Fruit fly (Drosophila melanogaster) whole organism, prepupa: ENCODE measurements around the gene RapGAP1.

Experiments
- Blimp-1 ChIP-seq: fragments of 200-800 bp; sonication (Bioruptor generic); optimal IDR thresholded peaks from 3 replicates; lab custom pipeline; 2017; ENCODE audit warnings: missing biosample characterization, missing genetic modification characterization, mild to moderate bottlenecking, moderate library complexity, missing genetic modification reagents
- CG10669 ChIP-seq: fragments of 200-800 bp; sonication (Bioruptor generic); optimal IDR thresholded peaks from 3 replicates; lab custom pipeline; 2018; ENCODE audit warnings: missing biosample characterization, mild to moderate bottlenecking, missing genetic modification characterization, moderate library complexity
- CG11294 ChIP-seq: fragments of 200-800 bp; sonication (Bioruptor generic); IDR thresholded peaks from 2 replicates; pipeline ENCODE4 v1.3.6; 2022; ENCODE audit warnings: missing biosample characterization, missing genetic modification characterization
- CG11762 ChIP-seq: fragments of 200-800 bp; sonication (Bioruptor generic); optimal IDR thresholded peaks from 3 replicates; lab custom pipeline; 2016; ENCODE audit warnings: missing biosample characterization, missing genetic modification characterization; ENCODE audit not compliant: insufficient read depth
- CG11902 ChIP-seq: fragments of 200-800 bp; sonication (Bioruptor generic); optimal IDR thresholded peaks from 3 replicates; lab custom pipeline; 2016; ENCODE audit warnings: missing biosample characterization, missing genetic modification characterization
- CG1621 ChIP-seq: fragments of 200-800 bp; sonication (Bioruptor generic); optimal IDR thresholded peaks from 3 replicates; lab custom pipeline; 2018; ENCODE audit warnings: missing biosample characterization, mild to moderate bottlenecking, missing genetic modification characterization
- CG16779 ChIP-seq: fragments of 200-800 bp; sonication (Bioruptor generic); optimal IDR thresholded peaks from 3 replicates; lab custom pipeline; 2017; ENCODE audit warnings: missing biosample characterization, mild to moderate bottlenecking, missing genetic modification characterization
- CG3032 ChIP-seq: fragments of 200-800 bp; optimal IDR thresholded peaks from 2 replicates; lab custom pipeline; 2019; ENCODE audit warnings: missing biosample characterization, mild to moderate bottlenecking, missing genetic modification characterization, moderate library complexity
- CG31627 ChIP-seq: fragments of 200-800 bp; sonication (Bioruptor generic); optimal IDR thresholded peaks from 3 replicates; lab custom pipeline; 2016; ENCODE audit warnings: missing biosample characterization, missing genetic modification characterization
- CG32006 ChIP-seq: fragments of 200-800 bp; sonication (Bioruptor generic); optimal IDR thresholded peaks from 3 replicates; lab custom pipeline; 2017; ENCODE audit warnings: missing biosample characterization, mild to moderate bottlenecking, missing genetic modification characterization
- CG3919 ChIP-seq: fragments of 200-800 bp; sonication (Bioruptor generic); optimal IDR thresholded peaks from 3 replicates; lab custom pipeline; 2016; ENCODE audit warnings: missing biosample characterization, missing genetic modification characterization
- CG4318 ChIP-seq: fragments of 200-800 bp; sonication (Bioruptor generic); optimal IDR thresholded peaks from 3 replicates; lab custom pipeline; 2017; ENCODE audit warnings: missing biosample characterization, mild to moderate bottlenecking, missing genetic modification characterization
- CG6792 ChIP-seq: fragments of 200-800 bp; sonication (Bioruptor generic); optimal IDR thresholded peaks from 3 replicates; lab custom pipeline; 2016; ENCODE audit warnings: missing biosample characterization, missing genetic modification characterization
- CG6808 ChIP-seq: fragments of 200-800 bp; sonication (Bioruptor generic); optimal IDR thresholded peaks from 3 replicates; lab custom pipeline; 2017; ENCODE audit warnings: missing biosample characterization, missing genetic modification characterization, mild to moderate bottlenecking, moderate library complexity, missing genetic modification reagents
- CG6854 ChIP-seq: fragments of 200-800 bp; sonication (Bioruptor generic); optimal IDR thresholded peaks from 2 replicates; lab custom pipeline; 2017; ENCODE audit warnings: missing biosample characterization, mild to moderate bottlenecking, missing genetic modification characterization
- CG7368 ChIP-seq: fragments of 200-800 bp; sonication (Bioruptor generic); optimal IDR thresholded peaks from 3 replicates; lab custom pipeline; 2016; ENCODE audit warnings: missing biosample characterization, missing genetic modification characterization
- CG8119 ChIP-seq: fragments of 200-800 bp; sonication (Bioruptor generic); IDR thresholded peaks from 3 replicates; pipeline ENCODE4 v1.3.6; 2022; ENCODE audit warnings: missing biosample characterization, missing genetic modification characterization
- CG8319 ChIP-seq: fragments of 200-800 bp; sonication (Bioruptor generic); optimal IDR thresholded peaks from 3 replicates; lab custom pipeline; 2016; ENCODE audit warnings: missing biosample characterization, missing genetic modification characterization
- CG8632 ChIP-seq: fragments of 200-800 bp; sonication (Bioruptor generic); optimal IDR thresholded peaks from 3 replicates; lab custom pipeline; 2016; ENCODE audit warnings: missing biosample characterization, missing genetic modification characterization
- CG9139 ChIP-seq: fragments of 200-800 bp; sonication (Bioruptor generic); optimal IDR thresholded peaks from 3 replicates; lab custom pipeline; 2017; ENCODE audit warnings: missing biosample characterization, mild to moderate bottlenecking, missing genetic modification characterization
- Eip75B ChIP-seq: fragments of 200-800 bp; sonication (Bioruptor generic); optimal IDR thresholded peaks from 3 replicates; lab custom pipeline; 2016; ENCODE audit warnings: missing biosample characterization, missing genetic modification characterization
- Eip78C ChIP-seq: fragments of 200-800 bp; sonication (Bioruptor generic); peaks from one replicate; lab custom pipeline; 2016; ENCODE audit warnings: missing biosample characterization, missing genetic modification characterization
- Eip93F ChIP-seq: fragments of 200-800 bp; sonication (Bioruptor generic); optimal IDR thresholded peaks from 2 replicates; lab custom pipeline; 2016; ENCODE audit warnings: missing biosample characterization, mild to moderate bottlenecking, missing genetic modification characterization
- Ets96B ChIP-seq: fragments of 200-800 bp; optimal IDR thresholded peaks from 2 replicates; lab custom pipeline; 2019; ENCODE audit warnings: missing biosample characterization, mild to moderate bottlenecking, missing genetic modification characterization, moderate library complexity
- Gug ChIP-seq: fragments of 200-800 bp; sonication (Bioruptor generic); IDR thresholded peaks from 2 replicates; pipeline ENCODE4 v1.3.6; 2022; ENCODE audit warnings: missing biosample characterization, missing genetic modification characterization
- Hr38 ChIP-seq: sonication (Bioruptor generic); optimal IDR thresholded peaks from 2 replicates; lab custom pipeline; 2016; ENCODE audit warnings: missing biosample characterization, missing genetic modification characterization
- Hr39 ChIP-seq: fragments of 200-800 bp; sonication (Bioruptor generic); optimal IDR thresholded peaks from 2 replicates; lab custom pipeline; 2016; ENCODE audit warnings: missing biosample characterization, missing genetic modification characterization
- Hr4 ChIP-seq: fragments of 200-800 bp; sonication (Bioruptor generic); optimal IDR thresholded peaks from 3 replicates; lab custom pipeline; 2016; ENCODE audit warnings: missing biosample characterization, missing genetic modification characterization
- Lpt ChIP-seq: fragments of 200-800 bp; sonication (Bioruptor generic); optimal IDR thresholded peaks from 3 replicates; lab custom pipeline; 2016; ENCODE audit warnings: missing biosample characterization, missing genetic modification characterization
- Met ChIP-seq: fragments of 200-800 bp; sonication (Bioruptor generic); optimal IDR thresholded peaks from 3 replicates; lab custom pipeline; 2016; ENCODE audit warnings: missing biosample characterization, missing genetic modification characterization
- OdsH ChIP-seq: fragments of 200-800 bp; sonication (Bioruptor generic); optimal IDR thresholded peaks from 3 replicates; lab custom pipeline; 2016; ENCODE audit warnings: missing biosample characterization, missing genetic modification characterization
- Smox ChIP-seq: fragments of 200-800 bp; sonication (Bioruptor generic); optimal IDR thresholded peaks from 3 replicates; lab custom pipeline; 2016; ENCODE audit warnings: missing biosample characterization, missing genetic modification characterization
- Sox102F ChIP-seq: fragments of 200-800 bp; sonication (Bioruptor generic); optimal IDR thresholded peaks from 2 replicates; lab custom pipeline; 2016; ENCODE audit warnings: missing biosample characterization, mild to moderate bottlenecking, missing genetic modification characterization
- Sox14 ChIP-seq: fragments of 200-800 bp; sonication (Bioruptor generic); optimal IDR thresholded peaks from 3 replicates; lab custom pipeline; 2016; ENCODE audit warnings: missing biosample characterization, missing genetic modification characterization
- Sox15 ChIP-seq: fragments of 200-800 bp; sonication (Bioruptor generic); optimal IDR thresholded peaks from 3 replicates; lab custom pipeline; 2016; ENCODE audit warnings: missing biosample characterization, missing genetic modification characterization
- achi ChIP-seq: fragments of 200-800 bp; sonication (Bioruptor generic); optimal IDR thresholded peaks from 3 replicates; lab custom pipeline; 2016; ENCODE audit warnings: missing biosample characterization, missing genetic modification characterization
- acj6 ChIP-seq: fragments of 200-800 bp; sonication (Bioruptor generic); optimal IDR thresholded peaks from 3 replicates; lab custom pipeline; 2016; ENCODE audit warnings: missing biosample characterization, missing genetic modification characterization
- cyc ChIP-seq: fragments of 200-800 bp; sonication (Bioruptor generic); optimal IDR thresholded peaks from 3 replicates; lab custom pipeline; 2016; ENCODE audit warnings: missing biosample characterization, missing genetic modification characterization
- dac ChIP-seq: fragments of 200-800 bp; sonication (Bioruptor generic); optimal IDR thresholded peaks from 2 replicates; lab custom pipeline; 2017; ENCODE audit warnings: missing biosample characterization, mild to moderate bottlenecking, missing genetic modification characterization
- dsx ChIP-seq: fragments of 200-800 bp; optimal IDR thresholded peaks from 3 replicates; lab custom pipeline; 2019; ENCODE audit warnings: missing biosample characterization, mild to moderate bottlenecking, missing genetic modification characterization, moderate library complexity; ENCODE audit not compliant: poor library complexity, severe bottlenecking
- eg ChIP-seq: fragments of 200-800 bp; sonication (Bioruptor generic); IDR thresholded peaks from 3 replicates; pipeline ENCODE4 v1.3.6; 2022; ENCODE audit warnings: missing biosample characterization, missing genetic modification characterization
- fd85E ChIP-seq: fragments of 200-800 bp; sonication (Bioruptor generic); optimal IDR thresholded peaks from 3 replicates; lab custom pipeline; 2016; ENCODE audit warnings: missing biosample characterization, missing genetic modification characterization
- fkh ChIP-seq: fragments of 200-800 bp; sonication (Bioruptor generic); optimal IDR thresholded peaks from 3 replicates; lab custom pipeline; 2017; ENCODE audit warnings: missing biosample characterization, mild to moderate bottlenecking, missing genetic modification characterization, moderate library complexity
- lz ChIP-seq: fragments of 200-800 bp; sonication (Bioruptor generic); optimal IDR thresholded peaks from 3 replicates; lab custom pipeline; 2016; ENCODE audit warnings: missing biosample characterization, missing genetic modification characterization
- net ChIP-seq: fragments of 200-800 bp; sonication (Bioruptor generic); optimal IDR thresholded peaks from 3 replicates; lab custom pipeline; 2016; ENCODE audit warnings: missing biosample characterization, missing genetic modification characterization
- pdm3 ChIP-seq: fragments of 200-800 bp; sonication (Bioruptor generic); optimal IDR thresholded peaks from 3 replicates; lab custom pipeline; 2016; ENCODE audit warnings: missing biosample characterization, missing genetic modification characterization
- salr ChIP-seq, 2 experiments: fragments of 200-800 bp; sonication (Bioruptor generic); optimal IDR thresholded peaks; 3 replicates each; lab custom pipeline; 2016 to 2018; ENCODE audit warnings: missing biosample characterization in 2 of 2, missing genetic modification characterization in 2 of 2, mild to moderate bottlenecking in 1 of 2
- spab ChIP-seq: fragments of 200-800 bp; sonication (Bioruptor generic); optimal IDR thresholded peaks from 2 replicates; lab custom pipeline; 2017; ENCODE audit warnings: missing biosample characterization, mild to moderate bottlenecking, missing genetic modification characterization, missing genetic modification reagents
- ss ChIP-seq, 2 experiments: fragments of 200-800 bp; sonication (Bioruptor generic); optimal IDR thresholded peaks; 2 replicates in 1 of 2; 3 replicates in 1 of 2; lab custom pipeline; 2017 to 2018; ENCODE audit warnings: mild to moderate bottlenecking in 2 of 2, missing biosample characterization in 2 of 2, missing genetic modification characterization in 2 of 2, moderate library complexity in 1 of 2
- svp ChIP-seq: fragments of 200-800 bp; sonication (Bioruptor generic); peaks from one replicate; lab custom pipeline; 2016; ENCODE audit warnings: missing biosample characterization, missing genetic modification characterization
- topi ChIP-seq: fragments of 200-800 bp; sonication (Bioruptor generic); optimal IDR thresholded peaks from 3 replicates; lab custom pipeline; 2016; ENCODE audit warnings: missing biosample characterization, missing genetic modification characterization
- vri ChIP-seq: fragments of 200-800 bp; sonication (Bioruptor generic); optimal IDR thresholded peaks from 3 replicates; lab custom pipeline; 2016; ENCODE audit warnings: missing biosample characterization, mild to moderate bottlenecking, missing genetic modification characterization

RapGAP1 gene

DNA sequence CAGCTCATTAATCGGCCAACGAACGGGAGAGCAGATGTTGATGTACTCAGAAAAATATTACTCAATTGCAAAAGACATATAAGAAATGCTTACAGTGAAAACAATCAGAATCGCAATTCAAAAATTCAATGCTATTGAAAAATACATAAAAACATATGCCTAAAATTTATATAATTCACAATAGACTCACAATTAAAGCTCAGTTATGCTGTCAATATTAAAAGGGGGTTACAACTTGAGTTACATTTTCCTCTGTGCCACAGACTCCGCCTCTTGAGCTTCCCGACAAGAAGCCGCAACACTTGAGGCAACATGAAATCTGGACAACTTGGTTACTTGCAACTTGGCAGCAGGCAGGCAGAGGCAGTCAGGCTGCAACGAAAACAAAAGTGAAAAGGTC lies 32.8 kb upstream of the RapGAP1 start:
- TF ChIP-seq Smox (GFP tag; lab: Kevin White, UChicago) (peak; percentile 38), Met (GFP tag; lab: Kevin White, UChicago) (peak; percentile 69), CG11294 (GFP tag; lab: Robert Waterston, UW) (0 out of 2 replicates have a peak, but pooled peaks have one; percentile 20), CG6792 (GFP tag; lab: Kevin White, UChicago) (peak; percentile 58), fkh (no peak), CG11762 (peak; percentile 76), Sox102F (peak; percentile 45), CG8632 (GFP tag; lab: Kevin White, UChicago) (peak; percentile 47), CG3032 (tag; lab: Kevin White, UChicago) (peak; percentile 72), achi (GFP tag; lab: Kevin White, UChicago) (peak; percentile 78), Hr4 (GFP tag; lab: Kevin White, UChicago) (peak; percentile 69), cyc (GFP tag; lab: Kevin White, UChicago) (peak; percentile 28), pdm3 (GFP tag; lab: Kevin White, UChicago) (peak; percentile 82), CG31627 (GFP tag; lab: Kevin White, UChicago) (peak; percentile 49), CG16779 (tag; lab: Kevin White, UChicago) (peak; percentile 12), CG6808 (GFP tag; lab: Kevin White, UChicago) (peak; percentile 54), eg (GFP tag; lab: Robert Waterston, UW) (peak; percentile 80), CG8319 (peak; percentile 69), CG8119 (GFP tag; lab: Robert Waterston, UW) (peak; percentile 80), Sox15 (peak; percentile 38), Gug (GFP tag; lab: Robert Waterston, UW) (peak; percentile 74), OdsH (peak; percentile 81), CG32006 (GFP tag; lab: Kevin White, UChicago) (peak; percentile 62), ss (GFP tag; optimal IDR thresholded peaks at IDR 0.05; lab: Kevin White, UChicago) (no peak), CG6854 (GFP tag; lab: Kevin White, UChicago) (no peak), Eip78C (peak; percentile 86), lz (GFP tag; lab: Kevin White, UChicago) (peak; percentile 58), vri (GFP tag; lab: Kevin White, UChicago) (peak; percentile 20), CG7368 (peak; percentile 68), salr (GFP tag; optimal IDR thresholded peaks at IDR 0.05; lab: Kevin White, UChicago) (peak; percentile 41 to 55), Blimp-1 (peak; percentile 50), dac (GFP tag; lab: Kevin White, UChicago) (no peak), net (GFP tag; lab: Kevin White, UChicago) (peak; percentile 70), CG11902 (peak; percentile 42), acj6 (GFP tag; lab: Kevin White, UChicago) (peak; percentile 51), CG9139 (GFP tag; lab: Kevin White, UChicago) (no peak), Hr39 (GFP tag; lab: Kevin White, UChicago) (peak; percentile 61), fd85E (GFP tag; lab: Kevin White, UChicago) (peak; percentile 39), Sox14 (GFP tag; lab: Kevin White, UChicago) (peak; percentile 73), Ets96B (tag; lab: Kevin White, UChicago) (peak; percentile 70), topi (GFP tag; lab: Kevin White, UChicago) (peak; percentile 34), Eip93F (GFP tag; lab: Kevin White, UChicago) (no peak), dsx (GFP tag; lab: Kevin White, UChicago) (peak; percentile 15), CG3919 (GFP tag; lab: Kevin White, UChicago) (peak; percentile 44), CG10669 (GFP tag; lab: Kevin White, UChicago) (peak; percentile 60), svp (GFP tag; lab: Kevin White, UChicago) (peak; percentile 78), CG1621 (tag; lab: Kevin White, UChicago) (peak; percentile 30), Hr38 (no peak), Eip75B (peak; percentile 79), spab (peak; percentile 51), Lpt (peak; percentile 58), CG4318 (GFP tag; lab: Kevin White, UChicago) (peak; percentile 25)
